Worm (Caenorhabditis elegans): Measurements from ENCODE around the gene fbxl-3.

DNA sequence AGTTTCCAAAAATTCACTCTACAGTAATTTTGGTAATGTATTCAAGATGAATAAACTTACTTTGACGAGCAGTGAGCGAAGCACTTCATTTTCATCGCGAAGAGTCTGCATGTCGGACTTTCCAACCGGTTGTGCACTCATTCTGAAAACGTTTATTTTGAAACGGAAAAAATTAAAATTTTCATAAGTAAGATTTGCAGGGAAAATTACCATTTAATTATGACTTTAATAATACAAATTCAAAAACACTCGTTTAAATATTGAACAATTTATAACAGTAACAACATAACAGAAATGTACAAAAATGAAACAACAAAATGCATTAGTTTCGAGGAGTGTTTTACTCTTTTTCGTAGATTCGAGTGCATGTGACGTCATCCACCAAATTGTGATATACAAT, 13.8 kb upstream of the fbxl-3 start, which contains the start of the genes EEED8.13 and EEED8.18:
- TF ChIP-seq nhr-237 (tag; optimal IDR thresholded peaks at IDR 0.05) (no peak), unc-62 (GFP tag; optimal IDR thresholded peaks at IDR 0.05) (no peak), cnd-1 (tag; optimal IDR thresholded peaks at IDR 0.05) (no peak)
